Worm (Caenorhabditis elegans) whole organism, L2 larva: Measurements from ENCODE around the gene nhr-218.

Experiments used
- C34F6.9 ChIP-seq: fragments of 150-350 bp; optimal IDR thresholded peaks from 2 replicates; lab custom pipeline; 2014; ENCODE audit warnings: missing biosample characterization, missing genetic modification characterization
- R02D3.7 ChIP-seq: fragments of 150-350 bp; optimal IDR thresholded peaks from 2 replicates; lab custom pipeline; 2014; ENCODE audit warnings: missing biosample characterization, missing genetic modification characterization
- aly-2 ChIP-seq: fragments of 150-350 bp; optimal IDR thresholded peaks from 2 replicates; lab custom pipeline; 2014; ENCODE audit warnings: missing biosample characterization, missing genetic modification characterization
- blmp-1 ChIP-seq: sonication (generic microtip); optimal IDR thresholded peaks from 2 replicates; lab custom pipeline; 2017; ENCODE audit warnings: missing genetic modification characterization, mild to moderate bottlenecking, missing compliant biosample characterization, antibody characterized with exemption, moderate library complexity; ENCODE audit not compliant: insufficient read depth
- elt-3 ChIP-seq: sonication (generic microtip); optimal IDR thresholded peaks from 2 replicates; lab custom pipeline; 2017; ENCODE audit warnings: missing biosample characterization, missing genetic modification characterization
- fos-1 ChIP-seq: fragments of 150-350 bp; optimal IDR thresholded peaks from 2 replicates; lab custom pipeline; 2014; ENCODE audit warnings: missing biosample characterization, missing genetic modification characterization
- nhr-11 ChIP-seq: fragments of 150-350 bp; optimal IDR thresholded peaks from 2 replicates; lab custom pipeline; 2014; ENCODE audit warnings: missing biosample characterization, missing genetic modification characterization
- nhr-21 ChIP-seq: fragments of 150-350 bp; optimal IDR thresholded peaks from 2 replicates; lab custom pipeline; 2014; ENCODE audit warnings: missing biosample characterization, missing genetic modification characterization
- skn-1 ChIP-seq: sonication (generic microtip); optimal IDR thresholded peaks from 2 replicates; lab custom pipeline; 2017; ENCODE audit warnings: missing biosample characterization, missing genetic modification characterization
- snpc-4 ChIP-seq: fragments of 150-350 bp; optimal IDR thresholded peaks from 2 replicates; lab custom pipeline; 2014; ENCODE audit warnings: missing biosample characterization, missing genetic modification characterization
- unc-39 ChIP-seq: fragments of 150-350 bp; optimal IDR thresholded peaks from 2 replicates; lab custom pipeline; 2014; ENCODE audit warnings: missing biosample characterization, missing genetic modification characterization
- zag-1 ChIP-seq: fragments of 150-350 bp; optimal IDR thresholded peaks from 2 replicates; lab custom pipeline; 2014; ENCODE audit warnings: missing biosample characterization, missing genetic modification characterization
- ztf-1 ChIP-seq: fragments of 200-800 bp; sonication (Bioruptor generic); conservative IDR thresholded peaks from 2 replicates; pipeline ENCODE4 v1.3.6; 2022; ENCODE audit warnings: missing genetic modification characterization, missing compliant biosample characterization

DNA sequence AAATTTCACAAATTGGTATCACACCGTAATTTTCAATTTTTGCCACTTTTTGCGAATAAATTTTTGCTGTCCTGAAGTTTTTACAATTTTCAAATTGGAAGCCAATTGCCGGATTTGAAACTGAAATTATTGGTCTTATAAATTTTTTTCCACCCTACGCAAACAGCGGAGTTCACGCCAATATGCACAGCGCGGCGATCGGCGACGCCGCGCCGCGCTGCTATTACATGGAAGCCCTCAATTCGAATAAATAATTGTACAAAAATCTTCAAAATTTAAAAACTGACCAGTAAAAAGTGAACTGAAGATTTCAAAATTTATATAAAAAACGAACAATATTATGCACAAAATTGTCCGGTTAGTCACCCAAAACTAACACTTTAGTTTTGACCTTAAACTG lies 41.6 kb downstream of the nhr-218 start:
- TF ChIP-seq zag-1 (tag; lab: Kevin White, UChicago): no peak
- no peak for TF ChIP-seq nhr-11 (tag; lab: Kevin White, UChicago)
- TF ChIP-seq snpc-4 (tag; lab: Kevin White, UChicago): no peak
- no peak for TF ChIP-seq ztf-1
- no peak for TF ChIP-seq unc-39 (tag; lab: Kevin White, UChicago)
- no peak for TF ChIP-seq fos-1 (tag; lab: Kevin White, UChicago)
- no peak for TF ChIP-seq aly-2
- no peak for TF ChIP-seq R02D3.7 (tag; lab: Kevin White, UChicago)
- no peak for TF ChIP-seq nhr-21 (tag; lab: Kevin White, UChicago)
- TF ChIP-seq elt-3: no peak
- TF ChIP-seq skn-1 (tag; lab: Kevin White, UChicago): no peak
- TF ChIP-seq C34F6.9 (tag; lab: Kevin White, UChicago): no peak
- no peak for TF ChIP-seq blmp-1
